Fruit fly (Drosophila melanogaster): ENCODE results near the gene nullo.

DNA sequence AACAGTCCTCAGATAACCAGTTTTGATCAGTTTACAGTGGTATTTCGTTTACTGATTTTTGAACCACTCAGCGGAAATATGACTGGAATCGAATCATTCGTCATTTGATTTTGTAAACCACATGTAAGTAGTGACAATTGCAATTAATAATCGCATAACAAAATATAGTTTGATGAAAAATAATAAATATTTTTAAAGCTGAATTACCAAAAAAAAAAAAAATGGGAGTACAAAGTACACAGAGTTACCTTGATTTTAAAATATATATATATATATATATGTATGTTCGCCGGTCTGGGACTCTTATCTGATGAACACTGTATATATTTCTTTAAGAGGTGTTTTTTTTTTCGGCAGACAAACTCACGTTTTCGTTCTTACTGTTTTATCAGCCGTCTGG, 18.0 kb downstream of the nullo start:
- TF ChIP-seq fkh (GFP tag; optimal IDR thresholded peaks at IDR 0.05) (no peak), CG3032 (tag; optimal IDR thresholded peaks at IDR 0.05) (no peak), CG4318 (GFP tag; optimal IDR thresholded peaks at IDR 0.05) (no peak), CG6163 (GFP tag; IDR thresholded peaks at IDR 0.05) (no peak), Gug (GFP tag; IDR thresholded peaks at IDR 0.05) (no peak)
